Worm (Caenorhabditis elegans) whole organism, L1 larva: ENCODE data around the gene C09G9.5.

Experiments
- C16A3.4 ChIP-seq: fragments of 150-350 bp; optimal IDR thresholded peaks from 2 replicates; lab custom pipeline; 2014; ENCODE audit warnings: missing biosample characterization, missing genetic modification characterization
- C34B4.2 ChIP-seq: sonication (generic microtip); optimal IDR thresholded peaks from 2 replicates; lab custom pipeline; 2017; ENCODE audit warnings: mild to moderate bottlenecking, missing genetic modification characterization, missing compliant biosample characterization
- F16B12.6 ChIP-seq: fragments of 150-350 bp; optimal IDR thresholded peaks from 2 replicates; lab custom pipeline; 2014; ENCODE audit warnings: missing biosample characterization, missing genetic modification characterization
- aha-1 ChIP-seq: fragments of 150-350 bp; optimal IDR thresholded peaks from 2 replicates; lab custom pipeline; 2014; ENCODE audit warnings: missing biosample characterization, missing genetic modification characterization
- alr-1 ChIP-seq: fragments of 200-800 bp; sonication (Bioruptor generic); optimal IDR thresholded peaks from 2 replicates; lab custom pipeline; 2018; ENCODE audit warnings: borderline replicate concordance, mild to moderate bottlenecking, missing genetic modification characterization, missing compliant biosample characterization
- ama-1 ChIP-seq: fragments of 150-350 bp; optimal IDR thresholded peaks from 2 replicates; lab custom pipeline; 2014
- blmp-1 ChIP-seq: fragments of 150-350 bp; optimal IDR thresholded peaks from 2 replicates; lab custom pipeline; 2014; ENCODE audit warnings: missing biosample characterization, missing genetic modification characterization
- ceh-63 ChIP-seq: fragments of 200-800 bp; sonication (Bioruptor generic); optimal IDR thresholded peaks from 2 replicates; lab custom pipeline; 2018; ENCODE audit warnings: mild to moderate bottlenecking, missing genetic modification characterization, missing compliant biosample characterization
- ceh-82 ChIP-seq, 3 experiments: fragments of 150-350 bp in 1 of 3; sonication (generic microtip) in 2 of 3; optimal IDR thresholded peaks; 2 replicates each; lab custom pipeline; 2014 to 2017; ENCODE audit warnings: missing biosample characterization in 3 of 3, missing genetic modification characterization in 3 of 3
- ceh-88 ChIP-seq: fragments of 200-800 bp; sonication (Bioruptor generic); IDR thresholded peaks from 2 replicates; pipeline ENCODE4 v1.3.6; 2022; ENCODE audit warnings: missing genetic modification characterization, missing compliant biosample characterization
- ces-1 ChIP-seq: fragments of 150-350 bp; optimal IDR thresholded peaks from 2 replicates; lab custom pipeline; 2014; ENCODE audit warnings: missing biosample characterization, missing genetic modification reagents, missing genetic modification characterization
- dpl-1 ChIP-seq, 3 experiments: fragments of 150-350 bp in 2 of 3; sonication (generic microtip) in 1 of 3; optimal IDR thresholded peaks; 2 replicates each; lab custom pipeline; 2014 to 2017; ENCODE audit warnings: missing biosample characterization in 3 of 3, missing genetic modification characterization in 3 of 3, missing genetic modification reagents in 3 of 3
- efl-1 ChIP-seq, 4 experiments: fragments of 150-350 bp; optimal IDR thresholded peaks in 3 of 4; peaks in 1 of 4; 1 replicate in 1 of 4; 2 replicates in 3 of 4; lab custom pipeline; 2014; ENCODE audit warnings: missing biosample characterization in 2 of 4, missing genetic modification characterization in 2 of 4, missing genetic modification reagents in 2 of 4
- efl-3 ChIP-seq: fragments of 200-800 bp; sonication (Bioruptor generic); optimal IDR thresholded peaks from 2 replicates; lab custom pipeline; 2018; ENCODE audit warnings: mild to moderate bottlenecking, missing genetic modification characterization, missing compliant biosample characterization
- egl-27 ChIP-seq, 2 experiments: fragments of 150-350 bp in 1 of 2; sonication (generic microtip); optimal IDR thresholded peaks; 3 replicates each; lab custom pipeline; 2017 to 2018; ENCODE audit warnings: missing biosample characterization in 2 of 2, missing genetic modification characterization in 2 of 2, missing genetic modification reagents in 2 of 2
- elt-2 ChIP-seq: sonication (generic microtip); optimal IDR thresholded peaks from 2 replicates; lab custom pipeline; 2016; ENCODE audit warnings: missing genetic modification characterization, mild to moderate bottlenecking, inconsistent platforms, missing compliant biosample characterization, missing genetic modification reagents
- elt-3 ChIP-seq, 6 experiments: fragments of 150-350 bp in 1 of 6; sonication (generic microtip); optimal IDR thresholded peaks; 2 replicates each; lab custom pipeline; 2017 to 2018; ENCODE audit warnings: missing biosample characterization in 6 of 6, missing genetic modification characterization in 6 of 6, inconsistent platforms in 1 of 6
- fkh-10 ChIP-seq: sonication (generic microtip); optimal IDR thresholded peaks from 2 replicates; lab custom pipeline; 2017; ENCODE audit warnings: missing biosample characterization, missing genetic modification reagents, missing genetic modification characterization
- fkh-8 ChIP-seq: sonication (generic microtip); optimal IDR thresholded peaks from 2 replicates; lab custom pipeline; 2016; ENCODE audit warnings: mild to moderate bottlenecking, missing genetic modification characterization, missing compliant biosample characterization
- grh-1 ChIP-seq: fragments of 200-800 bp; sonication (Bioruptor generic); IDR thresholded peaks from 2 replicates; pipeline ENCODE4 v1.3.6; 2022; ENCODE audit warnings: missing genetic modification reagents, missing genetic modification characterization, missing compliant biosample characterization
- hlh-4 ChIP-seq: sonication (generic microtip); optimal IDR thresholded peaks from 2 replicates; lab custom pipeline; 2016; ENCODE audit warnings: mild to moderate bottlenecking, missing genetic modification characterization, missing compliant biosample characterization
- hpl-2 ChIP-seq: fragments of 150-350 bp; optimal IDR thresholded peaks from 2 replicates; lab custom pipeline; 2014; ENCODE audit warnings: missing biosample characterization, missing genetic modification reagents, missing genetic modification characterization
- irx-1 ChIP-seq: sonication (generic microtip); optimal IDR thresholded peaks from 2 replicates; lab custom pipeline; 2016; ENCODE audit warnings: missing genetic modification characterization, missing compliant biosample characterization
- isw-1 ChIP-seq: fragments of 200-800 bp; sonication (Bioruptor generic); IDR thresholded peaks from 2 replicates; pipeline ENCODE4 v1.3.6; 2022; ENCODE audit warnings: missing genetic modification characterization, missing compliant biosample characterization
- lin-14 ChIP-seq: fragments of 200-800 bp; sonication (Bioruptor generic); optimal IDR thresholded peaks from 2 replicates; lab custom pipeline; 2018; ENCODE audit warnings: mild to moderate bottlenecking, missing genetic modification characterization, moderate library complexity, missing compliant biosample characterization
- lin-15B ChIP-seq: fragments of 150-350 bp; sonication (generic microtip); optimal IDR thresholded peaks from 3 replicates; lab custom pipeline; 2014; ENCODE audit warnings: missing biosample characterization, missing genetic modification characterization
- lin-35 ChIP-seq, 2 experiments: fragments of 150-350 bp; optimal IDR thresholded peaks; 2 replicates each; lab custom pipeline; 2014; ENCODE audit warnings: missing biosample characterization in 2 of 2, missing genetic modification characterization in 2 of 2, missing genetic modification reagents in 2 of 2
- lir-3 ChIP-seq: sonication (generic microtip); optimal IDR thresholded peaks from 2 replicates; lab custom pipeline; 2016; ENCODE audit warnings: mild to moderate bottlenecking, missing genetic modification characterization, moderate library complexity, missing compliant biosample characterization; ENCODE audit not compliant: poor library complexity
- lsy-2 ChIP-seq, 2 experiments: fragments of 150-350 bp; optimal IDR thresholded peaks; 2 replicates each; lab custom pipeline; 2014; ENCODE audit warnings: missing biosample characterization in 2 of 2, missing genetic modification characterization in 2 of 2
- mab-9 ChIP-seq: fragments of 200-800 bp; sonication (Bioruptor generic); IDR thresholded peaks from 2 replicates; pipeline ENCODE4 v1.3.6; 2022; ENCODE audit warnings: missing genetic modification reagents, missing genetic modification characterization, missing compliant biosample characterization
- mef-2 ChIP-seq: fragments of 150-350 bp; optimal IDR thresholded peaks from 2 replicates; lab custom pipeline; 2014; ENCODE audit warnings: missing biosample characterization, missing genetic modification characterization
- nhr-11 ChIP-seq: fragments of 150-350 bp; optimal IDR thresholded peaks from 2 replicates; lab custom pipeline; 2014; ENCODE audit warnings: missing biosample characterization, missing genetic modification characterization
- nhr-12 ChIP-seq: sonication (generic microtip); optimal IDR thresholded peaks from 2 replicates; lab custom pipeline; 2017; ENCODE audit warnings: missing biosample characterization, missing genetic modification characterization
- nhr-20 ChIP-seq: sonication (generic microtip); optimal IDR thresholded peaks from 2 replicates; lab custom pipeline; 2016; ENCODE audit warnings: mild to moderate bottlenecking, missing genetic modification characterization, missing compliant biosample characterization
- nhr-28 ChIP-seq: fragments of 150-350 bp; optimal IDR thresholded peaks from 2 replicates; lab custom pipeline; 2014; ENCODE audit warnings: missing biosample characterization, missing genetic modification characterization
- nhr-71 ChIP-seq: sonication (generic microtip); optimal IDR thresholded peaks from 2 replicates; lab custom pipeline; 2016; ENCODE audit warnings: mild to moderate bottlenecking, missing genetic modification characterization, moderate library complexity, missing compliant biosample characterization
- nhr-76 ChIP-seq: sonication (generic microtip); optimal IDR thresholded peaks from 2 replicates; lab custom pipeline; 2017; ENCODE audit warnings: missing biosample characterization, missing genetic modification characterization
- nhr-77 ChIP-seq: fragments of 150-350 bp; optimal IDR thresholded peaks from 2 replicates; lab custom pipeline; 2014; ENCODE audit warnings: missing biosample characterization, missing genetic modification characterization
- nhr-84 ChIP-seq: sonication (generic microtip); optimal IDR thresholded peaks from 2 replicates; lab custom pipeline; 2017; ENCODE audit warnings: missing biosample characterization, missing genetic modification characterization
- nhr-85 ChIP-seq: sonication (generic microtip); peaks from one replicate; lab custom pipeline; 2016; ENCODE audit warnings: missing genetic modification characterization, inconsistent platforms, missing compliant biosample characterization
- nhr-90 ChIP-seq: sonication (generic microtip); optimal IDR thresholded peaks from 2 replicates; lab custom pipeline; 2016; ENCODE audit warnings: mild to moderate bottlenecking, missing genetic modification characterization, missing compliant biosample characterization; ENCODE audit not compliant: poor library complexity
- pax-3 ChIP-seq: fragments of 200-800 bp; sonication (Bioruptor generic); optimal IDR thresholded peaks from 2 replicates; lab custom pipeline; 2018; ENCODE audit warnings: mild to moderate bottlenecking, missing genetic modification characterization, moderate library complexity, missing compliant biosample characterization
- rnt-1 ChIP-seq: sonication (generic microtip); optimal IDR thresholded peaks from 2 replicates; lab custom pipeline; 2016; ENCODE audit warnings: mild to moderate bottlenecking, missing genetic modification characterization, moderate library complexity, missing compliant biosample characterization
- skn-1 ChIP-seq: fragments of 150-350 bp; optimal IDR thresholded peaks from 2 replicates; lab custom pipeline; 2014; ENCODE audit warnings: missing biosample characterization, missing genetic modification characterization
- snpc-4 ChIP-seq: fragments of 150-350 bp; optimal IDR thresholded peaks from 2 replicates; lab custom pipeline; 2014; ENCODE audit warnings: missing biosample characterization, missing genetic modification characterization
- snu-23 ChIP-seq: sonication (generic microtip); optimal IDR thresholded peaks from 2 replicates; lab custom pipeline; 2016; ENCODE audit warnings: missing genetic modification characterization, missing compliant biosample characterization
- sox-4 ChIP-seq: sonication (generic microtip); optimal IDR thresholded peaks from 2 replicates; lab custom pipeline; 2016; ENCODE audit warnings: missing genetic modification characterization, missing compliant biosample characterization
- sptf-1 ChIP-seq: fragments of 150-350 bp; optimal IDR thresholded peaks from 2 replicates; lab custom pipeline; 2014; ENCODE audit warnings: missing biosample characterization, missing genetic modification characterization
- sup-37 ChIP-seq: fragments of 200-800 bp; sonication (Bioruptor generic); optimal IDR thresholded peaks from 2 replicates; lab custom pipeline; 2018; ENCODE audit warnings: mild to moderate bottlenecking, missing genetic modification characterization, missing compliant biosample characterization
- tlp-1 ChIP-seq: fragments of 150-350 bp; optimal IDR thresholded peaks from 2 replicates; lab custom pipeline; 2014; ENCODE audit warnings: missing biosample characterization, missing genetic modification characterization
- unc-62 ChIP-seq: fragments of 150-350 bp; optimal IDR thresholded peaks from 2 replicates; lab custom pipeline; 2014; ENCODE audit warnings: missing biosample characterization, missing genetic modification reagents, missing genetic modification characterization
- unc-98 ChIP-seq: fragments of 200-800 bp; sonication (Bioruptor generic); IDR thresholded peaks from 2 replicates; pipeline ENCODE4 v1.3.6; 2022; ENCODE audit warnings: missing genetic modification characterization, missing compliant biosample characterization
- zip-4 ChIP-seq: fragments of 200-800 bp; sonication (Bioruptor generic); optimal IDR thresholded peaks from 2 replicates; lab custom pipeline; 2018; ENCODE audit warnings: mild to moderate bottlenecking, missing genetic modification characterization, moderate library complexity, missing compliant biosample characterization
- ztf-4 ChIP-seq: fragments of 150-350 bp; optimal IDR thresholded peaks from 2 replicates; lab custom pipeline; 2014; ENCODE audit warnings: missing biosample characterization, missing genetic modification characterization

C09G9.5 gene

ce11 chrIV:8921956-8922355 is 35.6 kb downstream of the C09G9.5 start, which contains the start of gene D1046.16:
TSS of gene D1046.16 (plus strand) at chrIV:8922150.
- TF ChIP-seq nhr-76 (tag; lab: Kevin White, UChicago): no peak
- TF ChIP-seq F16B12.6 (tag; lab: Kevin White, UChicago): no peak
- TF ChIP-seq unc-98 (GFP tag; lab: Robert Waterston, UW): no peak
- peak in 1 of 6 experiments; percentile 30 for TF ChIP-seq elt-3 (tag; optimal IDR thresholded peaks at IDR 0.05; lab: Kevin White, UChicago)
- no peak for TF ChIP-seq unc-62 (GFP tag; lab: Kevin White, UChicago)
- peak; percentile 80 for TF ChIP-seq lin-14
- no peak for TF ChIP-seq zip-4 (GFP tag; lab: Kevin White, UChicago)
- TF ChIP-seq nhr-84 (tag; lab: Kevin White, UChicago): no peak
- no peak for TF ChIP-seq hlh-4
- no peak for TF ChIP-seq ceh-88 (GFP tag; lab: Robert Waterston, UW)
- no peak for TF ChIP-seq ces-1 (GFP tag; lab: Kevin White, UChicago)
- TF ChIP-seq hpl-2 (GFP tag; lab: Kevin White, UChicago): no peak
- TF ChIP-seq lin-35 (GFP tag; optimal IDR thresholded peaks at IDR 0.05; lab: Kevin White, UChicago): peak; percentile 36 to 66
- TF ChIP-seq pax-3: no peak
- no peak for TF ChIP-seq nhr-77 (tag; lab: Kevin White, UChicago)
- TF ChIP-seq dpl-1 (GFP tag; optimal IDR thresholded peaks at IDR 0.05; lab: Kevin White, UChicago): peak in 1 of 3 experiments; percentile 17
- TF ChIP-seq C34B4.2 (tag; lab: Kevin White, UChicago): no peak
- TF ChIP-seq grh-1 (GFP tag; lab: Robert Waterston, UW): no peak
- no peak for TF ChIP-seq egl-27 (tag; optimal IDR thresholded peaks at IDR 0.05; lab: Kevin White, UChicago)
- peak; percentile 61 for TF ChIP-seq nhr-20 (tag; lab: Kevin White, UChicago)
- no peak for TF ChIP-seq elt-2 (tag; lab: Kevin White, UChicago)
- no peak for TF ChIP-seq fkh-8 (tag; lab: Kevin White, UChicago)
- TF ChIP-seq snu-23 (GFP tag; lab: Kevin White, UChicago): peak; percentile 70
- no peak for TF ChIP-seq ceh-63 (GFP tag; lab: Kevin White, UChicago)
- TF ChIP-seq alr-1 (tag; lab: Kevin White, UChicago): no peak
- TF ChIP-seq nhr-28 (tag; lab: Kevin White, UChicago): no peak
- no peak for TF ChIP-seq lin-15B (tag; lab: Kevin White, UChicago)
- TF ChIP-seq nhr-12 (tag; lab: Kevin White, UChicago): no peak
- no peak for TF ChIP-seq ztf-4 (tag; lab: Kevin White, UChicago)
- TF ChIP-seq sup-37 (GFP tag; lab: Kevin White, UChicago): no peak
- TF ChIP-seq skn-1 (tag; lab: Kevin White, UChicago): no peak
- no peak for TF ChIP-seq C16A3.4 (tag; lab: Kevin White, UChicago)
- no peak for TF ChIP-seq lir-3 (tag; lab: Kevin White, UChicago)
- TF ChIP-seq lsy-2 (tag; optimal IDR thresholded peaks at IDR 0.05; lab: Kevin White, UChicago): peak in 1 of 2 experiments; percentile 43
- TF ChIP-seq fkh-10 (GFP tag; lab: Kevin White, UChicago): no peak
- no peak for TF ChIP-seq irx-1
- no peak for TF ChIP-seq mab-9 (GFP tag; lab: Robert Waterston, UW)
- no peak for TF ChIP-seq snpc-4 (tag; lab: Kevin White, UChicago)
- peak; percentile 16 to 31 for TF ChIP-seq efl-1 (optimal IDR thresholded peaks at IDR 0.05; lab: Kevin White, UChicago)
- no peak for TF ChIP-seq efl-1 (GFP tag; optimal IDR thresholded peaks at IDR 0.05 in 1 of 2; lab: Kevin White, UChicago)
- TF ChIP-seq mef-2 (tag; lab: Kevin White, UChicago): no peak
- peak; percentile 51 for TF ChIP-seq nhr-90 (tag; lab: Kevin White, UChicago)
- no peak for TF ChIP-seq nhr-11 (tag; lab: Kevin White, UChicago)
- no peak for TF ChIP-seq sptf-1 (tag; lab: Kevin White, UChicago)
- TF ChIP-seq tlp-1 (tag; lab: Kevin White, UChicago): no peak
- no peak for TF ChIP-seq nhr-85 (tag; lab: Kevin White, UChicago)
- TF ChIP-seq blmp-1: peak; percentile 83
- no peak for TF ChIP-seq sox-4 (tag; lab: Kevin White, UChicago)
- peak; percentile 4 for TF ChIP-seq nhr-71 (tag; lab: Kevin White, UChicago)
- TF ChIP-seq rnt-1 (tag; lab: Kevin White, UChicago): peak; percentile 18
- TF ChIP-seq isw-1 (GFP tag; lab: Robert Waterston, UW): no peak
- no peak for TF ChIP-seq aha-1 (tag; lab: Kevin White, UChicago)
- TF ChIP-seq ceh-82 (tag; optimal IDR thresholded peaks at IDR 0.05; lab: Kevin White, UChicago): peak in 1 of 3 experiments; percentile 5
- TF ChIP-seq efl-3 (GFP tag; lab: Kevin White, UChicago): no peak
- TF ChIP-seq ama-1 (lab: Kevin White, UChicago): no peak
